Worm (Caenorhabditis elegans): ENCODE measurements around the gene C06H5.14.
"Not testable (repeated sequence)": the region's sequence is repeated elsewhere in the genome, so short reads cannot be mapped to it uniquely, and the experiment has no call there.

Gene C06H5.14

ce11 chrV:17893959-17894358 lies 10.0 kb upstream of the C06H5.14 start, which contains the start of gene C06H5.11:
Gene C06H5.11, minus strand, starts transcription at chrV:17894059.
- not testable (repeated sequence) for TF ChIP-seq cog-1 (tag; optimal IDR thresholded peaks at IDR 0.05); ref-1 (GFP tag; conservative IDR thresholded peaks at IDR 0.05); flt-1 (GFP tag; IDR thresholded peaks at IDR 0.05)

- not testable (repeated sequence) for TF ChIP-seq T22C8.4 (GFP tag; IDR thresholded peaks at IDR 0.05); klf-2 (GFP tag; conservative IDR thresholded peaks at IDR 0.05); flt-1 (GFP tag; IDR thresholded peaks at IDR 0.05)
Observed at ce11 chrV:17894485-17894884, 9.4 kb upstream of the C06H5.14 start, which contains the start of gene C06H5.12. Gene C06H5.12, plus strand, starts transcription at chrV:17894785.

ce11 chrV:17896736-17897353 lies 7.1 kb upstream of the C06H5.14 start, which contains the start of gene fbxa-156:
Gene fbxa-156, minus strand, starts transcription at chrV:17896786.
- TF ChIP-seq ztf-29 (GFP tag; IDR thresholded peaks at IDR 0.05) (no peak), klf-2 (GFP tag; conservative IDR thresholded peaks at IDR 0.05) (no peak), med-1 (GFP tag; optimal IDR thresholded peaks at IDR 0.05; ENCODE audit: insufficient read depth) (no peak), ref-1 (GFP tag; conservative IDR thresholded peaks at IDR 0.05) (no peak), flt-1 (GFP tag; IDR thresholded peaks at IDR 0.05) (no peak), tab-1 (GFP tag; IDR thresholded peaks at IDR 0.05) (no peak), T22C8.4 (GFP tag; IDR thresholded peaks at IDR 0.05) (no peak), ztf-23 (GFP tag; IDR thresholded peaks at IDR 0.05) (no peak), cog-1 (tag; optimal IDR thresholded peaks at IDR 0.05) (no peak)

ce11 chrV:17897646-17898045 lies 6.3 kb upstream of the C06H5.14 start, which contains the start of gene C06H5.13:
Gene C06H5.13, minus strand, starts transcription at chrV:17897746.
- TF ChIP-seq ztf-29 (GFP tag; IDR thresholded peaks at IDR 0.05); klf-2 (GFP tag; conservative IDR thresholded peaks at IDR 0.05); tab-1 (GFP tag; IDR thresholded peaks at IDR 0.05): not testable (repeated sequence)

- no peak for TF ChIP-seq ztf-23 (GFP tag; IDR thresholded peaks at IDR 0.05)
- TF ChIP-seq ztf-29 (GFP tag; IDR thresholded peaks at IDR 0.05), result no peak
- TF ChIP-seq med-1 (GFP tag; optimal IDR thresholded peaks at IDR 0.05; ENCODE audit: insufficient read depth), result no peak
- no peak for TF ChIP-seq klf-2 (GFP tag; conservative IDR thresholded peaks at IDR 0.05)
- no peak for TF ChIP-seq T22C8.4 (GFP tag; IDR thresholded peaks at IDR 0.05)
- no peak for TF ChIP-seq flt-1 (GFP tag; IDR thresholded peaks at IDR 0.05)
- no peak for TF ChIP-seq ref-1 (GFP tag; conservative IDR thresholded peaks at IDR 0.05)
- no peak for TF ChIP-seq tab-1 (GFP tag; IDR thresholded peaks at IDR 0.05)
- TF ChIP-seq cog-1 (tag; optimal IDR thresholded peaks at IDR 0.05), result no peak
Observed at ce11 chrV:17899503-17899902, 4.4 kb upstream of the C06H5.14 start, which contains the start of gene fbxa-157. Gene fbxa-157, plus strand, starts transcription at chrV:17899803.

ce11 chrV:17905765-17906164 lies 1.8 kb downstream of the C06H5.14 start:
- TF ChIP-seq cog-1 (tag; optimal IDR thresholded peaks at IDR 0.05) (no peak), tab-1 (GFP tag; IDR thresholded peaks at IDR 0.05) (no peak), ztf-29 (GFP tag; IDR thresholded peaks at IDR 0.05) (no peak)

- TF ChIP-seq med-1 (GFP tag; optimal IDR thresholded peaks at IDR 0.05; ENCODE audit: insufficient read depth), result no peak
- TF ChIP-seq klf-2 (GFP tag; conservative IDR thresholded peaks at IDR 0.05), result no peak
Observed at ce11 chrV:17910019-17910418, 6.1 kb downstream of the C06H5.14 start, which contains the start of gene dcar-1. Gene dcar-1, plus strand, starts transcription at chrV:17910319.

ce11 chrV:17918726-17919125 lies 14.8 kb downstream of the C06H5.14 start, which contains the start of gene C06H5.8:
Gene C06H5.8, plus strand, starts transcription at chrV:17919026.
- TF ChIP-seq ref-1 (GFP tag; conservative IDR thresholded peaks at IDR 0.05) (no peak), med-1 (GFP tag; optimal IDR thresholded peaks at IDR 0.05; ENCODE audit: insufficient read depth) (no peak), tab-1 (GFP tag; IDR thresholded peaks at IDR 0.05) (no peak), flt-1 (GFP tag; IDR thresholded peaks at IDR 0.05) (no peak)

- TF ChIP-seq tab-1 (GFP tag; IDR thresholded peaks at IDR 0.05) (no peak), ref-1 (GFP tag; conservative IDR thresholded peaks at IDR 0.05) (no peak), flt-1 (GFP tag; IDR thresholded peaks at IDR 0.05) (no peak), ztf-23 (GFP tag; IDR thresholded peaks at IDR 0.05) (no peak), klf-2 (GFP tag; conservative IDR thresholded peaks at IDR 0.05) (no peak), med-1 (GFP tag; optimal IDR thresholded peaks at IDR 0.05; ENCODE audit: insufficient read depth) (no peak), ztf-29 (GFP tag; IDR thresholded peaks at IDR 0.05) (no peak), cog-1 (tag; optimal IDR thresholded peaks at IDR 0.05) (no peak), T22C8.4 (GFP tag; IDR thresholded peaks at IDR 0.05) (no peak)
Observed at ce11 chrV:17921423-17921822, 17.5 kb downstream of the C06H5.14 start, which contains the start of gene E01B7.2. Gene E01B7.2, plus strand, starts transcription at chrV:17921772.

- peak; percentile 53; the same call in 1 of the 2 replicates for TF ChIP-seq ztf-29 (GFP tag; IDR thresholded peaks at IDR 0.05)
Observed at ce11 chrV:17924095-17925000, 20.4 kb downstream of the C06H5.14 start, which contains the start of gene usp-50. Gene usp-50, plus strand, starts transcription at chrV:17924916.

All from whole organism, midembryonic.